Worm (Caenorhabditis elegans) whole organism, late embryonic: ENCODE results near the gene F09E10.1.

Source experiments
- ama-1 ChIP-seq: fragments of 150-350 bp; optimal IDR thresholded peaks from 2 replicates; lab custom pipeline; 2014
- ceh-9 ChIP-seq: sonication (generic microtip); optimal IDR thresholded peaks from 2 replicates; lab custom pipeline; 2016; ENCODE audit warnings: mild to moderate bottlenecking, missing genetic modification characterization, inconsistent platforms, missing compliant biosample characterization
- fkh-10 ChIP-seq: fragments of 150-350 bp; optimal IDR thresholded peaks from 2 replicates; lab custom pipeline; 2014; ENCODE audit warnings: missing biosample characterization, missing genetic modification reagents, missing genetic modification characterization
- pqm-1 ChIP-seq: sonication (generic microtip); optimal IDR thresholded peaks from 2 replicates; lab custom pipeline; 2016; ENCODE audit warnings: missing genetic modification characterization, missing compliant biosample characterization
- unc-55 ChIP-seq: sonication (generic microtip); optimal IDR thresholded peaks from 2 replicates; lab custom pipeline; 2017; ENCODE audit warnings: missing biosample characterization, missing genetic modification reagents, missing genetic modification characterization

ce11 chrX:1483229-1483628, 19.4 kb upstream of the F09E10.1 start:
- TF ChIP-seq ama-1 (lab: Kevin White, UChicago) (no peak), unc-55 (GFP tag; lab: Kevin White, UChicago) (no peak), pqm-1 (tag; lab: Kevin White, UChicago) (no peak), ceh-9 (no peak), fkh-10 (GFP tag; lab: Kevin White, UChicago) (no peak)
